Comparison of ENCODE assay signal across 4 worm cellular contexts in genomic region chrV:20728763-20729350, ce11.
TF ChIP-seq lines count a peak whose summit lies in the region.

Gene ipla-3 (minus strand): TSS chrV:20729272.

TF ChIP-seq in whole organism, L2 larva, 48 proteins besides CTCF, POLR2A, EP300 and RAD21 (continued from another document):
- TF ChIP-seq nhr-129 (tag; optimal IDR thresholded peaks at IDR 0.05; lab: Kevin White, UChicago) (peak; percentile 56), mdl-1 (tag; optimal IDR thresholded peaks at IDR 0.05; lab: Kevin White, UChicago) (peak in 1 of 2 experiments; percentile 58), lin-13 (GFP tag; optimal IDR thresholded peaks at IDR 0.05; lab: Kevin White, UChicago) (peak; percentile 37), nhr-12 (tag; optimal IDR thresholded peaks at IDR 0.05; lab: Kevin White, UChicago) (no peak), nhr-10 (tag; optimal IDR thresholded peaks at IDR 0.05; lab: Kevin White, UChicago) (no peak), ZK546.5 (tag; optimal IDR thresholded peaks at IDR 0.05; lab: Kevin White, UChicago) (no peak), elt-1 (tag; optimal IDR thresholded peaks at IDR 0.05; lab: Kevin White, UChicago) (no peak), ama-1 (optimal IDR thresholded peaks at IDR 0.05; lab: Kevin White, UChicago) (no peak), sma-3 (GFP tag; optimal IDR thresholded peaks at IDR 0.05; lab: Kevin White, UChicago) (peak; percentile 54), unc-39 (tag; optimal IDR thresholded peaks at IDR 0.05; lab: Kevin White, UChicago) (no peak), mab-5 (tag; optimal IDR thresholded peaks at IDR 0.05; lab: Kevin White, UChicago) (peak; percentile 15), elt-3 (tag; optimal IDR thresholded peaks at IDR 0.05; lab: Kevin White, UChicago) (no peak), fos-1 (tag; optimal IDR thresholded peaks at IDR 0.05; lab: Kevin White, UChicago) (peak; percentile 69), lin-11 (tag; optimal IDR thresholded peaks at IDR 0.05; lab: Kevin White, UChicago) (no peak), blmp-1 (tag; optimal IDR thresholded peaks at IDR 0.05; lab: Kevin White, UChicago; ENCODE audit: insufficient read depth) (no peak), lsy-2 (tag; optimal IDR thresholded peaks at IDR 0.05; lab: Kevin White, UChicago) (peak in 1 of 2 experiments; percentile 2)

TF ChIP-seq in whole organism, L3 larva, 47 proteins besides CTCF, POLR2A, EP300 and RAD21 (continued from another document):
- peak; percentile 34 for TF ChIP-seq nhr-23 (tag; optimal IDR thresholded peaks at IDR 0.05; lab: Kevin White, UChicago)
- no peak for TF ChIP-seq skn-1 (tag; optimal IDR thresholded peaks at IDR 0.05; lab: Kevin White, UChicago)
- TF ChIP-seq lsy-12 (tag; optimal IDR thresholded peaks at IDR 0.05; lab: Kevin White, UChicago), result no peak
- TF ChIP-seq nhr-76 (tag; optimal IDR thresholded peaks at IDR 0.05; lab: Kevin White, UChicago), result no peak
- peak; percentile 89 for TF ChIP-seq elt-2 (tag; optimal IDR thresholded peaks at IDR 0.05; lab: Kevin White, UChicago)
- TF ChIP-seq ztf-4 (tag; optimal IDR thresholded peaks at IDR 0.05; lab: Kevin White, UChicago), result no peak
- peak; percentile 53 for TF ChIP-seq snpc-4 (tag; optimal IDR thresholded peaks at IDR 0.05; lab: Kevin White, UChicago)
- no peak for TF ChIP-seq egl-27 (tag; optimal IDR thresholded peaks at IDR 0.05; lab: Kevin White, UChicago)
- TF ChIP-seq elt-3 (tag; optimal IDR thresholded peaks at IDR 0.05; lab: Kevin White, UChicago), result no peak
- no peak for TF ChIP-seq elt-1 (tag; optimal IDR thresholded peaks at IDR 0.05; lab: Kevin White, UChicago)
- TF ChIP-seq pha-4 (tag; optimal IDR thresholded peaks at IDR 0.05; lab: Kevin White, UChicago), result peak; percentile 97
- peak; percentile 12 for TF ChIP-seq lin-15B (tag; optimal IDR thresholded peaks at IDR 0.05; lab: Kevin White, UChicago)
- TF ChIP-seq ama-1 (optimal IDR thresholded peaks at IDR 0.05; lab: Kevin White, UChicago), result no peak
- TF ChIP-seq nhr-11 (tag; optimal IDR thresholded peaks at IDR 0.05; lab: Kevin White, UChicago), result no peak
TF ChIP-seq in whole organism, L3 larva: peak in this region for 14.

TF ChIP-seq in whole organism, L4 larva, 104 proteins besides CTCF, POLR2A, EP300 and RAD21 (continued from another document and continues in another):
- peak; percentile 65; the same call in 1 of the 2 replicates for TF ChIP-seq zfp-3 (GFP tag; conservative IDR thresholded peaks at IDR 0.05; lab: Robert Waterston, UW)
- TF ChIP-seq zip-11 (GFP tag; IDR thresholded peaks at IDR 0.05; lab: Robert Waterston, UW), result no peak
- no peak for TF ChIP-seq daf-12 (tag; optimal IDR thresholded peaks at IDR 0.05; lab: Kevin White, UChicago)
- no peak for TF ChIP-seq Y5F2A.4 (GFP tag; optimal IDR thresholded peaks at IDR 0.05; lab: Kevin White, UChicago)
- TF ChIP-seq hlh-11 (tag; optimal IDR thresholded peaks at IDR 0.05; lab: Kevin White, UChicago), result peak; percentile 95
- no peak for TF ChIP-seq nhr-41 (GFP tag; IDR thresholded peaks at IDR 0.05; lab: Robert Waterston, UW)
- TF ChIP-seq egl-43 (GFP tag; IDR thresholded peaks at IDR 0.05; lab: Robert Waterston, UW), result 0 out of 2 replicates have a peak, but pooled peaks have one; percentile 26
- no peak for TF ChIP-seq aly-2 (tag; optimal IDR thresholded peaks at IDR 0.05; lab: Kevin White, UChicago)
- TF ChIP-seq nhr-42 (GFP tag; IDR thresholded peaks at IDR 0.05; lab: Robert Waterston, UW), result no peak
- TF ChIP-seq nhr-76 (tag; optimal IDR thresholded peaks at IDR 0.05; lab: Kevin White, UChicago), result peak; percentile 46
- TF ChIP-seq tag-97 (GFP tag; IDR thresholded peaks at IDR 0.05; lab: Robert Waterston, UW), result no peak
- no peak for TF ChIP-seq unc-130 (GFP tag; optimal IDR thresholded peaks at IDR 0.05; lab: Kevin White, UChicago)
- no peak for TF ChIP-seq T20F7.1 (GFP tag; optimal IDR thresholded peaks at IDR 0.05; lab: Kevin White, UChicago)
- no peak for TF ChIP-seq nhr-25 (tag; optimal IDR thresholded peaks at IDR 0.05; lab: Kevin White, UChicago; ENCODE audit: borderline replicate concordance, insufficient read depth)
- TF ChIP-seq cey-2 (tag; optimal IDR thresholded peaks at IDR 0.05; lab: Kevin White, UChicago; ENCODE audit: borderline replicate concordance, insufficient read depth), result no peak
- no peak for TF ChIP-seq nhr-111 (GFP tag; optimal IDR thresholded peaks at IDR 0.05; lab: Kevin White, UChicago)
- TF ChIP-seq ceh-28 (tag; optimal IDR thresholded peaks at IDR 0.05; lab: Kevin White, UChicago), result no peak
- TF ChIP-seq duxl-1 (tag; optimal IDR thresholded peaks at IDR 0.05; lab: Kevin White, UChicago; ENCODE audit: poor library complexity), result peak; percentile 3
- TF ChIP-seq egl-27 (tag; optimal IDR thresholded peaks at IDR 0.05; lab: Kevin White, UChicago), result no peak
- no peak for TF ChIP-seq ces-1 (GFP tag; optimal IDR thresholded peaks at IDR 0.05; lab: Kevin White, UChicago)
- no peak for TF ChIP-seq ceh-82 (tag; optimal IDR thresholded peaks at IDR 0.05; lab: Kevin White, UChicago)
- TF ChIP-seq F44E2.7 (GFP tag; IDR thresholded peaks at IDR 0.05; lab: Robert Waterston, UW), result no peak
- no peak for TF ChIP-seq F49E8.2 (tag; optimal IDR thresholded peaks at IDR 0.05; lab: Kevin White, UChicago; ENCODE audit: borderline replicate concordance)
- TF ChIP-seq F26F4.8 (GFP tag; conservative IDR thresholded peaks at IDR 0.05; lab: Robert Waterston, UW), result no peak
- peak in 1 of 2 experiments; percentile 84 for TF ChIP-seq unc-62 (GFP tag; optimal IDR thresholded peaks at IDR 0.05 in 1 of 2; lab: Kevin White, UChicago)
- no peak for TF ChIP-seq unc-62 (tag; optimal IDR thresholded peaks at IDR 0.05; lab: Kevin White, UChicago)
- peak; percentile 81 for TF ChIP-seq pqm-1 (tag; optimal IDR thresholded peaks at IDR 0.05; lab: Kevin White, UChicago)
- no peak for TF ChIP-seq arid-1 (GFP tag; conservative IDR thresholded peaks at IDR 0.05; lab: Robert Waterston, UW)
- TF ChIP-seq Y48G9A.11 (GFP tag; IDR thresholded peaks at IDR 0.05; lab: Robert Waterston, UW), result no peak
- TF ChIP-seq aha-1 (tag; lab: Kevin White, UChicago), result peak; percentile 14
- TF ChIP-seq hif-1 (tag; optimal IDR thresholded peaks at IDR 0.05; lab: Kevin White, UChicago), result peak in 1 of 2 experiments; percentile 48
- 0 out of 2 replicates have a peak, but pooled peaks have one; percentile 20 for TF ChIP-seq mxl-2 (GFP tag; conservative IDR thresholded peaks at IDR 0.05; lab: Robert Waterston, UW)
- peak; percentile 58; the same call in 1 of the 2 replicates for TF ChIP-seq lin-1 (GFP tag; IDR thresholded peaks at IDR 0.05; lab: Robert Waterston, UW)
- no peak for TF ChIP-seq lim-7 (GFP tag; IDR thresholded peaks at IDR 0.05; lab: Robert Waterston, UW)
- TF ChIP-seq tra-1 (GFP tag; IDR thresholded peaks at IDR 0.05; lab: Robert Waterston, UW), result 0 out of 2 replicates have a peak, but pooled peaks have one; percentile 37
- no peak for TF ChIP-seq ceh-44 (GFP tag; IDR thresholded peaks at IDR 0.05; lab: Robert Waterston, UW)
- TF ChIP-seq attf-4 (tag; optimal IDR thresholded peaks at IDR 0.05; lab: Kevin White, UChicago), result no peak
- no peak for TF ChIP-seq nhr-237 (tag; optimal IDR thresholded peaks at IDR 0.05; lab: Kevin White, UChicago)
- TF ChIP-seq lin-39 (tag; optimal IDR thresholded peaks at IDR 0.05; lab: Kevin White, UChicago), result no peak
- TF ChIP-seq T26A8.4 (GFP tag; IDR thresholded peaks at IDR 0.05; lab: Robert Waterston, UW), result peak; percentile 70; the same call in 1 of the 2 replicates
- no peak for TF ChIP-seq ceh-32 (tag; optimal IDR thresholded peaks at IDR 0.05; lab: Kevin White, UChicago; ENCODE audit: poor library complexity)
- no peak for TF ChIP-seq daf-19 (GFP tag; conservative IDR thresholded peaks at IDR 0.05; lab: Robert Waterston, UW)
- peak; percentile 69 for TF ChIP-seq mep-1 (tag; optimal IDR thresholded peaks at IDR 0.05; lab: Kevin White, UChicago)
- TF ChIP-seq jun-1 (tag; optimal IDR thresholded peaks at IDR 0.05; lab: Kevin White, UChicago), result peak; percentile 50
- no peak for TF ChIP-seq vab-7 (GFP tag; IDR thresholded peaks at IDR 0.05; lab: Robert Waterston, UW)
- TF ChIP-seq nhr-28 (tag; optimal IDR thresholded peaks at IDR 0.05; lab: Kevin White, UChicago), result peak; percentile 84
- peak; percentile 26; the same call in 1 of the 2 replicates for TF ChIP-seq ceh-20 (GFP tag; IDR thresholded peaks at IDR 0.05; lab: Robert Waterston, UW)
- peak; percentile 96 for TF ChIP-seq dve-1 (tag; optimal IDR thresholded peaks at IDR 0.05; lab: Kevin White, UChicago; ENCODE audit: insufficient read depth)
- TF ChIP-seq dmd-8 (GFP tag; IDR thresholded peaks at IDR 0.05; lab: Robert Waterston, UW), result no peak
- peak; percentile 94 for TF ChIP-seq nhr-48 (tag; optimal IDR thresholded peaks at IDR 0.05; lab: Kevin White, UChicago)
- peak; percentile 62 for TF ChIP-seq rbr-2 (tag; optimal IDR thresholded peaks at IDR 0.05; lab: Kevin White, UChicago)
- TF ChIP-seq fos-1 (tag; optimal IDR thresholded peaks at IDR 0.05; lab: Kevin White, UChicago), result no peak

TF ChIP-seq in whole organism, young adult, 124 proteins besides CTCF, POLR2A, EP300 and RAD21 (continued from another document):
- TF ChIP-seq lag-1 (GFP tag; IDR thresholded peaks at IDR 0.05; lab: Robert Waterston, UW) (no peak), ets-4 (GFP tag; optimal IDR thresholded peaks at IDR 0.05; lab: Kevin White, UChicago) (no peak), F37B4.10 (GFP tag; IDR thresholded peaks at IDR 0.05; lab: Robert Waterston, UW) (no peak), ztf-26 (tag; optimal IDR thresholded peaks at IDR 0.05; lab: Kevin White, UChicago) (no peak), F10E7.11 (tag; optimal IDR thresholded peaks at IDR 0.05; lab: Kevin White, UChicago) (no peak), ztf-22 (GFP tag; optimal IDR thresholded peaks at IDR 0.05; lab: Kevin White, UChicago) (no peak), hsf-1 (GFP tag; IDR thresholded peaks at IDR 0.05; lab: Robert Waterston, UW) (no peak; the same call in 1 of the 2 replicates), F57C9.4 (tag; optimal IDR thresholded peaks at IDR 0.05; lab: Kevin White, UChicago) (no peak), F55B11.4 (tag; optimal IDR thresholded peaks at IDR 0.05; lab: Kevin White, UChicago; ENCODE audit: borderline replicate concordance, insufficient read depth) (no peak), C17E4.6 (GFP tag; IDR thresholded peaks at IDR 0.05; lab: Robert Waterston, UW) (no peak), madf-3 (GFP tag; IDR thresholded peaks at IDR 0.05; lab: Robert Waterston, UW) (no peak), egl-44 (GFP tag; IDR thresholded peaks at IDR 0.05; lab: Robert Waterston, UW) (peak; percentile 64; the same call in 1 of the 2 replicates), snpc-3.4 (tag; optimal IDR thresholded peaks at IDR 0.05; lab: Kevin White, UChicago) (no peak), K11D2.4 (GFP tag; IDR thresholded peaks at IDR 0.05; lab: Robert Waterston, UW) (no peak), mcd-1 (GFP tag; IDR thresholded peaks at IDR 0.05; lab: Robert Waterston, UW) (peak; percentile 49; the same call in 1 of the 2 replicates), Y56A3A.18 (GFP tag; IDR thresholded peaks at IDR 0.05; lab: Robert Waterston, UW) (no peak), B0035.1 (tag; optimal IDR thresholded peaks at IDR 0.05; lab: Kevin White, UChicago) (no peak), let-526 (GFP tag; IDR thresholded peaks at IDR 0.05; lab: Robert Waterston, UW) (no peak), nfya-1 (tag; optimal IDR thresholded peaks at IDR 0.05; lab: Kevin White, UChicago; ENCODE audit: borderline replicate concordance, insufficient read depth) (no peak), K12H6.12 (tag; optimal IDR thresholded peaks at IDR 0.05; lab: Kevin White, UChicago) (peak; percentile 72), nhr-179 (tag; optimal IDR thresholded peaks at IDR 0.05; lab: Kevin White, UChicago) (no peak), F23B12.7 (tag; optimal IDR thresholded peaks at IDR 0.05; lab: Kevin White, UChicago; ENCODE audit: insufficient read depth) (peak; percentile 32), hlh-12 (tag; optimal IDR thresholded peaks at IDR 0.05; lab: Kevin White, UChicago) (no peak), ceh-58 (GFP tag; IDR thresholded peaks at IDR 0.05; lab: Robert Waterston, UW) (no peak), lir-1 (GFP tag; conservative IDR thresholded peaks at IDR 0.05; lab: Robert Waterston, UW) (0 out of 2 replicates have a peak, but pooled peaks have one; percentile 19), gei-17 (GFP tag; optimal IDR thresholded peaks at IDR 0.05; lab: Kevin White, UChicago) (no peak), hlh-26 (GFP tag; conservative IDR thresholded peaks at IDR 0.05; lab: Robert Waterston, UW) (no peak), ztf-25 (GFP tag; IDR thresholded peaks at IDR 0.05; lab: Robert Waterston, UW) (no peak), attf-3 (GFP tag; conservative IDR thresholded peaks at IDR 0.05; lab: Robert Waterston, UW) (no peak), mxl-1 (tag; optimal IDR thresholded peaks at IDR 0.05; lab: Kevin White, UChicago) (no peak), F49E8.2 (tag; optimal IDR thresholded peaks at IDR 0.05; lab: Kevin White, UChicago; ENCODE audit: insufficient read depth) (no peak), repo-1 (tag; optimal IDR thresholded peaks at IDR 0.05; lab: Kevin White, UChicago) (peak; percentile 30), C06A6.2 (GFP tag; conservative IDR thresholded peaks at IDR 0.05; lab: Robert Waterston, UW) (no peak), B0336.3 (GFP tag; IDR thresholded peaks at IDR 0.05; lab: Robert Waterston, UW) (peak; percentile 53; the same call in 1 of the 2 replicates), rcor-1 (GFP tag; IDR thresholded peaks at IDR 0.05; lab: Robert Waterston, UW) (no peak), zim-3 (tag; optimal IDR thresholded peaks at IDR 0.05; lab: Kevin White, UChicago) (no peak), nfyb-1 (GFP tag; IDR thresholded peaks at IDR 0.05; lab: Robert Waterston, UW) (0 out of 2 replicates have a peak, but pooled peaks have one; percentile 51), fkh-3 (tag; optimal IDR thresholded peaks at IDR 0.05; lab: Kevin White, UChicago) (no peak), bed-1 (GFP tag; IDR thresholded peaks at IDR 0.05; lab: Robert Waterston, UW) (no peak), pha-4 (tag; optimal IDR thresholded peaks at IDR 0.05; lab: Kevin White, UChicago) (peak; percentile 57), dpl-1 (GFP tag; optimal IDR thresholded peaks at IDR 0.05; lab: Kevin White, UChicago) (no peak), lin-54 (GFP tag; optimal IDR thresholded peaks at IDR 0.05; lab: Kevin White, UChicago) (peak; percentile 51), attf-5 (GFP tag; optimal IDR thresholded peaks at IDR 0.05; lab: Kevin White, UChicago) (peak; percentile 75), akir-1 (GFP tag; optimal IDR thresholded peaks at IDR 0.05; lab: Kevin White, UChicago) (no peak), pbrm-1 (GFP tag; IDR thresholded peaks at IDR 0.05; lab: Robert Waterston, UW) (no peak), aptf-3 (GFP tag; IDR thresholded peaks at IDR 0.05; lab: Robert Waterston, UW) (no peak), rec-8 (tag; optimal IDR thresholded peaks at IDR 0.05; lab: Kevin White, UChicago) (no peak), mes-4 (tag; optimal IDR thresholded peaks at IDR 0.05; lab: Kevin White, UChicago) (no peak), mel-28 (tag; optimal IDR thresholded peaks at IDR 0.05; lab: Kevin White, UChicago; ENCODE audit: borderline replicate concordance) (no peak), nhr-80 (tag; optimal IDR thresholded peaks at IDR 0.05; lab: Kevin White, UChicago) (peak; percentile 92), unc-62 (GFP tag; optimal IDR thresholded peaks at IDR 0.05; lab: Kevin White, UChicago) (peak; percentile 1), madf-8 (GFP tag; conservative IDR thresholded peaks at IDR 0.05; lab: Robert Waterston, UW) (no peak), sea-2 (GFP tag; IDR thresholded peaks at IDR 0.05; lab: Robert Waterston, UW) (no peak), dpff-1 (tag; optimal IDR thresholded peaks at IDR 0.05; lab: Kevin White, UChicago) (no peak), tlf-1 (GFP tag; optimal IDR thresholded peaks at IDR 0.05; lab: Kevin White, UChicago) (peak; percentile 37)
